Worm (Caenorhabditis elegans) whole organism, dauer: Measurements from ENCODE around the gene cTel55X.1.

ENCODE experiments used
- unc-62 ChIP-seq: sonication (generic microtip); optimal IDR thresholded peaks from 2 replicates; lab custom pipeline; 2017; ENCODE audit warnings: missing biosample characterization, missing genetic modification reagents, missing genetic modification characterization

Gene cTel55X.1

ce11 chrX:17714342-17715011 is at the start of gene cTel55X.1:
Gene cTel55X.1, plus strand, starts transcription at chrX:17714961.
- no peak for TF ChIP-seq unc-62 (GFP tag; lab: Kevin White, UChicago)

ce11 chrX:17667288-17667687 is 47.5 kb upstream of the cTel55X.1 start:
- no peak for TF ChIP-seq unc-62 (GFP tag; lab: Kevin White, UChicago)

- no peak for TF ChIP-seq unc-62 (GFP tag; lab: Kevin White, UChicago)
Observed at ce11 chrX:17670379-17671077, 44.2 kb upstream of the cTel55X.1 start, which contains the start of gene T23E7.2. Gene T23E7.2, plus strand, starts transcription at chrX:17671027.

ce11 chrX:17672256-17672655 is 42.5 kb upstream of the cTel55X.1 start:
- no peak for TF ChIP-seq unc-62 (GFP tag; lab: Kevin White, UChicago)

- TF ChIP-seq unc-62 (GFP tag; lab: Kevin White, UChicago), result no peak
Observed at ce11 chrX:17674313-17674712, 40.4 kb upstream of the cTel55X.1 start.

- TF ChIP-seq unc-62 (GFP tag; lab: Kevin White, UChicago), result no peak
Observed at ce11 chrX:17675727-17676126, 39.0 kb upstream of the cTel55X.1 start.

- no peak for TF ChIP-seq unc-62 (GFP tag; lab: Kevin White, UChicago)
Observed at ce11 chrX:17676679-17677078, 38.1 kb upstream of the cTel55X.1 start.

ce11 chrX:17681534-17681933 is 33.2 kb upstream of the cTel55X.1 start:
- no peak for TF ChIP-seq unc-62 (GFP tag; lab: Kevin White, UChicago)

- no peak for TF ChIP-seq unc-62 (GFP tag; lab: Kevin White, UChicago)
Observed at ce11 chrX:17682280-17682679, 32.5 kb upstream of the cTel55X.1 start.

- no peak for TF ChIP-seq unc-62 (GFP tag; lab: Kevin White, UChicago)
Observed at ce11 chrX:17683698-17684097, 31.1 kb upstream of the cTel55X.1 start.

- TF ChIP-seq unc-62 (GFP tag; lab: Kevin White, UChicago), result no peak
Observed at ce11 chrX:17684767-17685166, 30.0 kb upstream of the cTel55X.1 start, which contains the start of gene T23E7.6. Gene T23E7.6, minus strand, starts transcription at chrX:17684811.

- no peak for TF ChIP-seq unc-62 (GFP tag; lab: Kevin White, UChicago)
Observed at ce11 chrX:17685959-17686358, 28.8 kb upstream of the cTel55X.1 start.

- no peak for TF ChIP-seq unc-62 (GFP tag; lab: Kevin White, UChicago)
Observed at ce11 chrX:17694669-17695282, 20.0 kb upstream of the cTel55X.1 start, which contains the start of gene cgt-2. Gene cgt-2, plus strand, starts transcription at chrX:17695232.

ce11 chrX:17702602-17703001 is 12.2 kb upstream of the cTel55X.1 start:
- TF ChIP-seq unc-62 (GFP tag; lab: Kevin White, UChicago), result no peak

ce11 chrX:17711598-17711997 is 3.2 kb upstream of the cTel55X.1 start, which contains the start of gene H11L12.1:
Gene H11L12.1, minus strand, starts transcription at chrX:17711698.
- no peak for TF ChIP-seq unc-62 (GFP tag; lab: Kevin White, UChicago)
